Fruit fly (Drosophila melanogaster) whole organism, prepupa: ENCODE results near the gene CG5245.
"Not testable (repeated sequence)": the region's sequence is repeated elsewhere in the genome, so short reads cannot be mapped to it uniquely, and the experiment has no call there.

Experiments used
- CG1621 ChIP-seq: fragments of 200-800 bp; sonication (Bioruptor generic); optimal IDR thresholded peaks from 3 replicates; lab custom pipeline; 2018; ENCODE audit warnings: missing biosample characterization, mild to moderate bottlenecking, missing genetic modification characterization
- Ets96B ChIP-seq: fragments of 200-800 bp; optimal IDR thresholded peaks from 2 replicates; lab custom pipeline; 2019; ENCODE audit warnings: missing biosample characterization, mild to moderate bottlenecking, missing genetic modification characterization, moderate library complexity
- Hr39 ChIP-seq: fragments of 200-800 bp; sonication (Bioruptor generic); optimal IDR thresholded peaks from 2 replicates; lab custom pipeline; 2016; ENCODE audit warnings: missing biosample characterization, missing genetic modification characterization
- OdsH ChIP-seq: fragments of 200-800 bp; sonication (Bioruptor generic); optimal IDR thresholded peaks from 3 replicates; lab custom pipeline; 2016; ENCODE audit warnings: missing biosample characterization, missing genetic modification characterization
- Sox14 ChIP-seq: fragments of 200-800 bp; sonication (Bioruptor generic); optimal IDR thresholded peaks from 3 replicates; lab custom pipeline; 2016; ENCODE audit warnings: missing biosample characterization, missing genetic modification characterization
- lz ChIP-seq: fragments of 200-800 bp; sonication (Bioruptor generic); optimal IDR thresholded peaks from 3 replicates; lab custom pipeline; 2016; ENCODE audit warnings: missing biosample characterization, missing genetic modification characterization
- vri ChIP-seq: fragments of 200-800 bp; sonication (Bioruptor generic); optimal IDR thresholded peaks from 3 replicates; lab custom pipeline; 2016; ENCODE audit warnings: missing biosample characterization, mild to moderate bottlenecking, missing genetic modification characterization

DNA sequence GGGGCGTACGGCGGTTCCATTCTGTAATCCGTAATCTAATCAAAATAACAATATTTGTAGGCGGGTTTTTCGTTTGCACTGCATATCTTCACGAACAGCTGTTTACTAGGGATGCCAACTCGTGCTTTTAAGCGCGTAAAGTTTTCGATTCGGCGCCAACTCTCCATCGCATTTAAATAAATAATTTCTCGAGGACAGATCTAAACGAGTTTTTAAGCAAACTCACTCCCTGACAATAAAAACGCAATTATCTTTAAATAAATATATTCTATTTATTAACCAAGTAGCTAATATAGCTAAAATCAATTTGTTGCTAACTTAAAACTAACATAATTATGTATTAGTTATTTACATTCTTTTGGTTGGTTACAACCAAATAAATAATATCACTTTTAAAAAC is 35.8 kb downstream of the CG5245 start, which contains the start of gene CG5608:
- TF ChIP-seq Hr39; CG1621 (tag; lab: Kevin White, UChicago); Ets96B (tag; lab: Kevin White, UChicago); vri (GFP tag; lab: Kevin White, UChicago); lz; Sox14; OdsH (GFP tag; lab: Kevin White, UChicago): not testable (repeated sequence)
